Worm (Caenorhabditis elegans): ENCODE results near the gene C07A12.2.
A peak's percentile ranks its signal among the peaks of the same experiment; 100 is the strongest.

Gene C07A12.2

ce11 chrX:4523887-4524350, 20.7 kb upstream of the C07A12.2 start, which contains the start of gene pdi-2 (continued):
- peak; percentile 22 for TF ChIP-seq dsc-1 (tag; optimal IDR thresholded peaks at IDR 0.05)
- no peak for TF ChIP-seq aly-2 (tag; optimal IDR thresholded peaks at IDR 0.05)
- peak; percentile 61 for TF ChIP-seq nhr-77 (tag; optimal IDR thresholded peaks at IDR 0.05)
- no peak for TF ChIP-seq vab-15 (tag; optimal IDR thresholded peaks at IDR 0.05)
- no peak for TF ChIP-seq C04F5.9 (tag; optimal IDR thresholded peaks at IDR 0.05)
- TF ChIP-seq hlh-4 (tag; optimal IDR thresholded peaks at IDR 0.05): no peak
- no peak for TF ChIP-seq ceh-63 (GFP tag; optimal IDR thresholded peaks at IDR 0.05)
- peak; percentile 43 to 85 (median 60) for TF ChIP-seq ceh-82 (tag; optimal IDR thresholded peaks at IDR 0.05)
- TF ChIP-seq nhr-71 (tag; optimal IDR thresholded peaks at IDR 0.05): peak; percentile 81
- TF ChIP-seq lin-13 (GFP tag; optimal IDR thresholded peaks at IDR 0.05): peak; percentile 75
- peak; percentile 92 for TF ChIP-seq grh-1 (GFP tag; IDR thresholded peaks at IDR 0.05)
- no peak for TF ChIP-seq unc-30 (tag; optimal IDR thresholded peaks at IDR 0.05)
- TF ChIP-seq mdl-1 (tag; optimal IDR thresholded peaks at IDR 0.05): peak in 1 of 2 experiments; percentile 79
- no peak for TF ChIP-seq pag-3 (tag; optimal IDR thresholded peaks at IDR 0.05; ENCODE audit: borderline replicate concordance, insufficient read depth)
- TF ChIP-seq mef-2 (tag; optimal IDR thresholded peaks at IDR 0.05): no peak
- no peak for TF ChIP-seq pqm-1 (tag; optimal IDR thresholded peaks at IDR 0.05)
- TF ChIP-seq zag-1 (tag; optimal IDR thresholded peaks at IDR 0.05): no peak
- no peak for TF ChIP-seq fkh-4 (tag; optimal IDR thresholded peaks at IDR 0.05; ENCODE audit: borderline replicate concordance)
- TF ChIP-seq snu-23 (GFP tag; optimal IDR thresholded peaks at IDR 0.05): peak; percentile 61
- no peak for TF ChIP-seq unc-98 (GFP tag; IDR thresholded peaks at IDR 0.05)
- peak; percentile 49 for TF ChIP-seq C16A3.4 (tag; optimal IDR thresholded peaks at IDR 0.05)
- no peak for TF ChIP-seq ceh-90 (tag; optimal IDR thresholded peaks at IDR 0.05)
- peak; percentile 24 for TF ChIP-seq fos-1 (tag; optimal IDR thresholded peaks at IDR 0.05)
- peak; percentile 23 to 39 (median 32) for TF ChIP-seq dpl-1 (GFP tag; optimal IDR thresholded peaks at IDR 0.05)
- no peak for TF ChIP-seq ets-5 (GFP tag; IDR thresholded peaks at IDR 0.05)
- TF ChIP-seq egl-13 (tag; optimal IDR thresholded peaks at IDR 0.05): peak; percentile 20
- TF ChIP-seq rnt-1 (tag; optimal IDR thresholded peaks at IDR 0.05): peak; percentile 62
- peak; percentile 37 for TF ChIP-seq jun-1 (tag; optimal IDR thresholded peaks at IDR 0.05)
- TF ChIP-seq elt-3 (tag; optimal IDR thresholded peaks at IDR 0.05): peak in 4 of 6 experiments; percentile 4 to 75 (median 46)
- TF ChIP-seq lin-35 (GFP tag; optimal IDR thresholded peaks at IDR 0.05): peak; percentile 48 to 73
- peak; percentile 72 for TF ChIP-seq nhr-20 (tag; optimal IDR thresholded peaks at IDR 0.05)
- TF ChIP-seq efl-1 (optimal IDR thresholded peaks at IDR 0.05): peak; percentile 39 to 54
- peak; percentile 5 to 89 for TF ChIP-seq efl-1 (GFP tag; optimal IDR thresholded peaks at IDR 0.05 in 1 of 2)
- TF ChIP-seq ceh-88 (GFP tag; IDR thresholded peaks at IDR 0.05): no peak
- TF ChIP-seq ama-1 (optimal IDR thresholded peaks at IDR 0.05): peak; percentile 69
- peak in 1 of 2 experiments; percentile 50 for TF ChIP-seq ztf-11 (tag; optimal IDR thresholded peaks at IDR 0.05)
- TF ChIP-seq nhr-28 (tag; optimal IDR thresholded peaks at IDR 0.05): no peak
- TF ChIP-seq sup-37 (GFP tag; optimal IDR thresholded peaks at IDR 0.05): peak; percentile 45
- TF ChIP-seq fkh-8 (tag; optimal IDR thresholded peaks at IDR 0.05): peak; percentile 72
- TF ChIP-seq ceh-8 (GFP tag; optimal IDR thresholded peaks at IDR 0.05): peak; percentile 51
- TF ChIP-seq irx-1 (tag; optimal IDR thresholded peaks at IDR 0.05): peak; percentile 55
- TF ChIP-seq tlp-1 (tag; optimal IDR thresholded peaks at IDR 0.05): no peak
- no peak for TF ChIP-seq nhr-12 (tag; optimal IDR thresholded peaks at IDR 0.05)
- no peak for TF ChIP-seq snpc-4 (tag; optimal IDR thresholded peaks at IDR 0.05)
- TF ChIP-seq nhr-84 (tag; optimal IDR thresholded peaks at IDR 0.05): no peak
- TF ChIP-seq unc-86 (tag; optimal IDR thresholded peaks at IDR 0.05): peak; percentile 44
